Worm (Caenorhabditis elegans) whole organism, L1 larva: ENCODE results near the gene Y48B6A.5.

ENCODE experiments used
- C04F5.9 ChIP-seq: sonication (generic microtip); optimal IDR thresholded peaks from 2 replicates; lab custom pipeline; 2016; ENCODE audit warnings: missing genetic modification characterization, missing compliant biosample characterization
- C16A3.4 ChIP-seq: fragments of 150-350 bp; optimal IDR thresholded peaks from 2 replicates; lab custom pipeline; 2014; ENCODE audit warnings: missing biosample characterization, missing genetic modification characterization
- F16B12.6 ChIP-seq: fragments of 150-350 bp; optimal IDR thresholded peaks from 2 replicates; lab custom pipeline; 2014; ENCODE audit warnings: missing biosample characterization, missing genetic modification characterization
- alr-1 ChIP-seq: fragments of 200-800 bp; sonication (Bioruptor generic); optimal IDR thresholded peaks from 2 replicates; lab custom pipeline; 2018; ENCODE audit warnings: borderline replicate concordance, mild to moderate bottlenecking, missing genetic modification characterization, missing compliant biosample characterization
- aly-2 ChIP-seq: fragments of 150-350 bp; optimal IDR thresholded peaks from 2 replicates; lab custom pipeline; 2014; ENCODE audit warnings: missing biosample characterization, missing genetic modification characterization
- ama-1 ChIP-seq: fragments of 150-350 bp; optimal IDR thresholded peaks from 2 replicates; lab custom pipeline; 2014
- blmp-1 ChIP-seq: fragments of 150-350 bp; optimal IDR thresholded peaks from 2 replicates; lab custom pipeline; 2014; ENCODE audit warnings: missing biosample characterization, missing genetic modification characterization
- ceh-8 ChIP-seq: fragments of 200-800 bp; sonication (Bioruptor generic); optimal IDR thresholded peaks from 2 replicates; lab custom pipeline; 2018; ENCODE audit warnings: mild to moderate bottlenecking, missing genetic modification characterization, moderate library complexity, missing compliant biosample characterization
- ces-1 ChIP-seq: fragments of 150-350 bp; optimal IDR thresholded peaks from 2 replicates; lab custom pipeline; 2014; ENCODE audit warnings: missing biosample characterization, missing genetic modification reagents, missing genetic modification characterization
- dpl-1 ChIP-seq, 3 experiments: fragments of 150-350 bp in 2 of 3; sonication (generic microtip) in 1 of 3; optimal IDR thresholded peaks; 2 replicates each; lab custom pipeline; 2014 to 2017; ENCODE audit warnings: missing biosample characterization in 3 of 3, missing genetic modification characterization in 3 of 3, missing genetic modification reagents in 3 of 3
- dsc-1 ChIP-seq: sonication (generic microtip); optimal IDR thresholded peaks from 2 replicates; lab custom pipeline; 2016; ENCODE audit warnings: mild to moderate bottlenecking, missing genetic modification characterization, missing compliant biosample characterization
- efl-1 ChIP-seq, 4 experiments: fragments of 150-350 bp; optimal IDR thresholded peaks in 3 of 4; peaks in 1 of 4; 1 replicate in 1 of 4; 2 replicates in 3 of 4; lab custom pipeline; 2014; ENCODE audit warnings: missing biosample characterization in 2 of 4, missing genetic modification characterization in 2 of 4, missing genetic modification reagents in 2 of 4
- egl-27 ChIP-seq, 2 experiments: fragments of 150-350 bp in 1 of 2; sonication (generic microtip); optimal IDR thresholded peaks; 3 replicates each; lab custom pipeline; 2017 to 2018; ENCODE audit warnings: missing biosample characterization in 2 of 2, missing genetic modification characterization in 2 of 2, missing genetic modification reagents in 2 of 2
- elt-2 ChIP-seq: sonication (generic microtip); optimal IDR thresholded peaks from 2 replicates; lab custom pipeline; 2016; ENCODE audit warnings: missing genetic modification characterization, mild to moderate bottlenecking, inconsistent platforms, missing compliant biosample characterization, missing genetic modification reagents
- elt-3 ChIP-seq, 6 experiments: fragments of 150-350 bp in 1 of 6; sonication (generic microtip); optimal IDR thresholded peaks; 2 replicates each; lab custom pipeline; 2017 to 2018; ENCODE audit warnings: missing biosample characterization in 6 of 6, missing genetic modification characterization in 6 of 6, inconsistent platforms in 1 of 6
- ets-5 ChIP-seq: fragments of 200-800 bp; sonication (Bioruptor generic); IDR thresholded peaks from 2 replicates; pipeline ENCODE4 v1.3.6; 2022; ENCODE audit warnings: missing genetic modification characterization, missing compliant biosample characterization
- fkh-4 ChIP-seq: sonication (generic microtip); optimal IDR thresholded peaks from 2 replicates; lab custom pipeline; 2016; ENCODE audit warnings: missing compliant biosample characterization, missing genetic modification characterization, borderline replicate concordance
- fos-1 ChIP-seq: fragments of 150-350 bp; optimal IDR thresholded peaks from 2 replicates; lab custom pipeline; 2014; ENCODE audit warnings: missing biosample characterization, missing genetic modification characterization
- grh-1 ChIP-seq: fragments of 200-800 bp; sonication (Bioruptor generic); IDR thresholded peaks from 2 replicates; pipeline ENCODE4 v1.3.6; 2022; ENCODE audit warnings: missing genetic modification reagents, missing genetic modification characterization, missing compliant biosample characterization
- hlh-17 ChIP-seq: fragments of 200-800 bp; sonication (Bioruptor generic); optimal IDR thresholded peaks from 2 replicates; lab custom pipeline; 2018; ENCODE audit warnings: missing genetic modification characterization, mild to moderate bottlenecking, missing compliant biosample characterization, moderate library complexity, borderline replicate concordance
- hlh-4 ChIP-seq: sonication (generic microtip); optimal IDR thresholded peaks from 2 replicates; lab custom pipeline; 2016; ENCODE audit warnings: mild to moderate bottlenecking, missing genetic modification characterization, missing compliant biosample characterization
- isw-1 ChIP-seq: fragments of 200-800 bp; sonication (Bioruptor generic); IDR thresholded peaks from 2 replicates; pipeline ENCODE4 v1.3.6; 2022; ENCODE audit warnings: missing genetic modification characterization, missing compliant biosample characterization
- jun-1 ChIP-seq: fragments of 150-350 bp; optimal IDR thresholded peaks from 2 replicates; lab custom pipeline; 2014; ENCODE audit warnings: missing biosample characterization, missing genetic modification reagents, missing genetic modification characterization
- lin-13 ChIP-seq: fragments of 150-350 bp; optimal IDR thresholded peaks from 2 replicates; lab custom pipeline; 2014; ENCODE audit warnings: missing biosample characterization, missing genetic modification reagents, missing genetic modification characterization
- lin-14 ChIP-seq: fragments of 200-800 bp; sonication (Bioruptor generic); optimal IDR thresholded peaks from 2 replicates; lab custom pipeline; 2018; ENCODE audit warnings: mild to moderate bottlenecking, missing genetic modification characterization, moderate library complexity, missing compliant biosample characterization
- lin-15B ChIP-seq: fragments of 150-350 bp; sonication (generic microtip); optimal IDR thresholded peaks from 3 replicates; lab custom pipeline; 2014; ENCODE audit warnings: missing biosample characterization, missing genetic modification characterization
- lin-35 ChIP-seq, 2 experiments: fragments of 150-350 bp; optimal IDR thresholded peaks; 2 replicates each; lab custom pipeline; 2014; ENCODE audit warnings: missing biosample characterization in 2 of 2, missing genetic modification characterization in 2 of 2, missing genetic modification reagents in 2 of 2
- lin-39 ChIP-seq: fragments of 150-350 bp; optimal IDR thresholded peaks from 2 replicates; lab custom pipeline; 2014; ENCODE audit warnings: missing biosample characterization, missing genetic modification reagents, missing genetic modification characterization
- mab-9 ChIP-seq: fragments of 200-800 bp; sonication (Bioruptor generic); IDR thresholded peaks from 2 replicates; pipeline ENCODE4 v1.3.6; 2022; ENCODE audit warnings: missing genetic modification reagents, missing genetic modification characterization, missing compliant biosample characterization
- mef-2 ChIP-seq: fragments of 150-350 bp; optimal IDR thresholded peaks from 2 replicates; lab custom pipeline; 2014; ENCODE audit warnings: missing biosample characterization, missing genetic modification characterization
- nhr-11 ChIP-seq: fragments of 150-350 bp; optimal IDR thresholded peaks from 2 replicates; lab custom pipeline; 2014; ENCODE audit warnings: missing biosample characterization, missing genetic modification characterization
- nhr-12 ChIP-seq: sonication (generic microtip); optimal IDR thresholded peaks from 2 replicates; lab custom pipeline; 2017; ENCODE audit warnings: missing biosample characterization, missing genetic modification characterization
- nhr-19 ChIP-seq: fragments of 200-800 bp; sonication (Bioruptor generic); conservative IDR thresholded peaks from 2 replicates; pipeline ENCODE4 v1.3.6; 2022; ENCODE audit warnings: missing genetic modification characterization, missing compliant biosample characterization
- nhr-237 ChIP-seq: fragments of 150-350 bp; optimal IDR thresholded peaks from 2 replicates; lab custom pipeline; 2014; ENCODE audit warnings: missing biosample characterization, missing genetic modification characterization
- nhr-28 ChIP-seq: fragments of 150-350 bp; optimal IDR thresholded peaks from 2 replicates; lab custom pipeline; 2014; ENCODE audit warnings: missing biosample characterization, missing genetic modification characterization
- nhr-47 ChIP-seq: sonication (generic microtip); optimal IDR thresholded peaks from 2 replicates; lab custom pipeline; 2016; ENCODE audit warnings: mild to moderate bottlenecking, missing genetic modification characterization, moderate library complexity, missing compliant biosample characterization
- nhr-71 ChIP-seq: sonication (generic microtip); optimal IDR thresholded peaks from 2 replicates; lab custom pipeline; 2016; ENCODE audit warnings: mild to moderate bottlenecking, missing genetic modification characterization, moderate library complexity, missing compliant biosample characterization
- nhr-76 ChIP-seq: sonication (generic microtip); optimal IDR thresholded peaks from 2 replicates; lab custom pipeline; 2017; ENCODE audit warnings: missing biosample characterization, missing genetic modification characterization
- nhr-90 ChIP-seq: sonication (generic microtip); optimal IDR thresholded peaks from 2 replicates; lab custom pipeline; 2016; ENCODE audit warnings: mild to moderate bottlenecking, missing genetic modification characterization, missing compliant biosample characterization; ENCODE audit not compliant: poor library complexity
- pag-3 ChIP-seq: sonication (generic microtip); optimal IDR thresholded peaks from 2 replicates; lab custom pipeline; 2017; ENCODE audit warnings: missing genetic modification characterization, mild to moderate bottlenecking, missing compliant biosample characterization, antibody characterized with exemption, borderline replicate concordance; ENCODE audit not compliant: insufficient read depth
- pax-3 ChIP-seq: fragments of 200-800 bp; sonication (Bioruptor generic); optimal IDR thresholded peaks from 2 replicates; lab custom pipeline; 2018; ENCODE audit warnings: mild to moderate bottlenecking, missing genetic modification characterization, moderate library complexity, missing compliant biosample characterization
- rnt-1 ChIP-seq: sonication (generic microtip); optimal IDR thresholded peaks from 2 replicates; lab custom pipeline; 2016; ENCODE audit warnings: mild to moderate bottlenecking, missing genetic modification characterization, moderate library complexity, missing compliant biosample characterization
- skn-1 ChIP-seq: fragments of 150-350 bp; optimal IDR thresholded peaks from 2 replicates; lab custom pipeline; 2014; ENCODE audit warnings: missing biosample characterization, missing genetic modification characterization
- snpc-4 ChIP-seq: fragments of 150-350 bp; optimal IDR thresholded peaks from 2 replicates; lab custom pipeline; 2014; ENCODE audit warnings: missing biosample characterization, missing genetic modification characterization
- snu-23 ChIP-seq: sonication (generic microtip); optimal IDR thresholded peaks from 2 replicates; lab custom pipeline; 2016; ENCODE audit warnings: missing genetic modification characterization, missing compliant biosample characterization
- sox-4 ChIP-seq: sonication (generic microtip); optimal IDR thresholded peaks from 2 replicates; lab custom pipeline; 2016; ENCODE audit warnings: missing genetic modification characterization, missing compliant biosample characterization
- sup-37 ChIP-seq: fragments of 200-800 bp; sonication (Bioruptor generic); optimal IDR thresholded peaks from 2 replicates; lab custom pipeline; 2018; ENCODE audit warnings: mild to moderate bottlenecking, missing genetic modification characterization, missing compliant biosample characterization
- tbx-2 ChIP-seq: sonication (generic microtip); optimal IDR thresholded peaks from 2 replicates; lab custom pipeline; 2016; ENCODE audit warnings: missing genetic modification characterization, missing compliant biosample characterization
- unc-130 ChIP-seq: fragments of 150-350 bp; optimal IDR thresholded peaks from 2 replicates; lab custom pipeline; 2017; ENCODE audit warnings: missing biosample characterization, missing genetic modification characterization, inconsistent platforms
- unc-30 ChIP-seq: sonication (generic microtip); optimal IDR thresholded peaks from 2 replicates; lab custom pipeline; 2017; ENCODE audit warnings: missing biosample characterization, missing genetic modification characterization

The Y48B6A.5 gene

DNA sequence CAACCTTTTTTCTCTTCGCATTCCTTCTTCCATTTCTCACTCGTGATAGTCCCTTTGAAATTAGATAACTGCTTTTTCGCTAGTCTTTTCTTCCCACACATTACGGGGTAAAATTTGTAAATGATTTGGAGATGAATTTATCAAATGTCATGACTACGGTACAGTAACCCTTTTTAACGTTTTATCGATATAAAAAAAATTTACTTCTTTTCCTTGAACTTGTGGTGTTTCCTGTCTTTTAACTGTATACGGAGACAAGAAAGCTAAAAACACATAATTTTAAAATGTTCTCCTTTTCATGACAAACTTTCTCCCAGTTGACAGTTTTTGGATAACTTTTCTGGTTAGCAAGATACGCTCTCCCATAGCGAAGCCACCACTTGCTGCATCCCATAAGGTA lies 25.0 kb downstream of the Y48B6A.5 start, which contains the start of gene W03H9.1:
W03H9.1 (minus strand) TSS at position 101 of the 400 bp plus-strand sequence.
- TF ChIP-seq unc-30 (no peak), C04F5.9 (no peak)

DNA sequence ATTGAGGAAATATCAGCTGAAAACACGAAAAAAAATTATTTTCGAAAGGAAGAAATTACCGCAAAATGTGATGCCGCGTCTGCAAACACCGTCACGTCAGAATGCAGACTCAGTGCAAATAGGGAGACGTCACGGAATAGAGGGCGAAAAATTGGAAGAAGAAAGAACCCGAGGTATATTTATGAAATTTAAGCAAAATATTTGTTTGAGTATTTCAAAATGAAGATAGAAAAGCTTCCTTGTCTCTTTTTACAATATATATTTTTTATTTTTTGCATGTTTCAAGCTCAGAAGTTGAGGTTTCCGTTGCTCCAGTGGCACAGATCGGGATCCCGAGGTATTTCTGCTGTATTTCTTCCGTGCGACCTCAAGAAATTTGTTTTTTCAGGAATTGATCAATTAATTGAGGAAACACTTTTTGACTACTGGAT lies 31.1 kb downstream of the Y48B6A.5 start, which contains the start of gene W03H9.2:
W03H9.2 (minus strand) TSS at position 32 of the 431 bp plus-strand sequence.
- TF ChIP-seq egl-27 (tag; optimal IDR thresholded peaks at IDR 0.05; lab: Kevin White, UChicago), result no peak
- peak; percentile 73 to 86 for TF ChIP-seq efl-1 (optimal IDR thresholded peaks at IDR 0.05; lab: Kevin White, UChicago)
- TF ChIP-seq efl-1 (GFP tag; optimal IDR thresholded peaks at IDR 0.05 in 1 of 2; lab: Kevin White, UChicago), result peak; percentile 81 to 98
- no peak for TF ChIP-seq nhr-11 (tag; lab: Kevin White, UChicago)
- TF ChIP-seq dpl-1 (GFP tag; optimal IDR thresholded peaks at IDR 0.05; lab: Kevin White, UChicago), result peak; percentile 66 to 84 (median 83)
- no peak for TF ChIP-seq hlh-17 (GFP tag; lab: Kevin White, UChicago)
- TF ChIP-seq lin-13, result peak; percentile 51
- TF ChIP-seq jun-1 (tag; lab: Kevin White, UChicago), result no peak
- no peak for TF ChIP-seq nhr-237 (tag; lab: Kevin White, UChicago)
- peak; percentile 63 for TF ChIP-seq aly-2
- TF ChIP-seq nhr-47 (tag; lab: Kevin White, UChicago), result peak; percentile 84
- no peak for TF ChIP-seq pag-3
- peak; percentile 62 for TF ChIP-seq C16A3.4
- TF ChIP-seq ama-1, result no peak
- TF ChIP-seq pax-3 (tag; lab: Kevin White, UChicago), result peak; percentile 93
- TF ChIP-seq sup-37, result no peak
- TF ChIP-seq nhr-71 (tag; lab: Kevin White, UChicago), result peak; percentile 87
- TF ChIP-seq isw-1 (GFP tag; lab: Robert Waterston, UW), result peak; percentile 73
- no peak for TF ChIP-seq mef-2 (tag; lab: Kevin White, UChicago)
- peak; percentile 97 for TF ChIP-seq F16B12.6 (tag; lab: Kevin White, UChicago)
- peak in 2 of 6 experiments; percentile 12 to 20 for TF ChIP-seq elt-3 (tag; optimal IDR thresholded peaks at IDR 0.05; lab: Kevin White, UChicago)
- no peak for TF ChIP-seq fos-1 (tag; lab: Kevin White, UChicago)
- peak; percentile 16 for TF ChIP-seq lin-15B
- TF ChIP-seq alr-1, result no peak
- TF ChIP-seq dsc-1 (tag; lab: Kevin White, UChicago), result peak; percentile 81
- no peak for TF ChIP-seq ces-1 (GFP tag; lab: Kevin White, UChicago)
- peak; percentile 62 for TF ChIP-seq elt-2 (tag; lab: Kevin White, UChicago)
- TF ChIP-seq nhr-12 (tag; lab: Kevin White, UChicago), result no peak
- TF ChIP-seq nhr-28 (tag; lab: Kevin White, UChicago), result no peak
- peak; percentile 81 for TF ChIP-seq snu-23 (GFP tag; lab: Kevin White, UChicago)
- TF ChIP-seq blmp-1 (tag; lab: Kevin White, UChicago), result no peak
- no peak for TF ChIP-seq grh-1 (GFP tag; lab: Robert Waterston, UW)
- peak; percentile 76 for TF ChIP-seq tbx-2
- TF ChIP-seq nhr-76, result no peak
- peak; percentile 69 for TF ChIP-seq fkh-4 (tag; lab: Kevin White, UChicago)
- TF ChIP-seq snpc-4 (tag; lab: Kevin White, UChicago), result peak; percentile 54
- peak; percentile 90 for TF ChIP-seq rnt-1 (tag; lab: Kevin White, UChicago)
- TF ChIP-seq lin-35 (GFP tag; optimal IDR thresholded peaks at IDR 0.05; lab: Kevin White, UChicago), result peak; percentile 66 to 88
- TF ChIP-seq skn-1 (tag; lab: Kevin White, UChicago), result no peak
- TF ChIP-seq sox-4, result peak; percentile 65
- TF ChIP-seq nhr-19 (GFP tag; lab: Robert Waterston, UW), result peak; percentile 79
- TF ChIP-seq hlh-4, result peak; percentile 57
- TF ChIP-seq ceh-8 (GFP tag; lab: Kevin White, UChicago), result peak; percentile 85
- peak; percentile 73 for TF ChIP-seq unc-130 (tag; lab: Kevin White, UChicago)
- TF ChIP-seq mab-9 (GFP tag; lab: Robert Waterston, UW), result no peak
- no peak for TF ChIP-seq lin-14 (GFP tag; lab: Kevin White, UChicago)
- TF ChIP-seq nhr-90 (tag; lab: Kevin White, UChicago), result peak; percentile 84
- TF ChIP-seq lin-39 (tag; lab: Kevin White, UChicago), result no peak
- TF ChIP-seq ets-5 (GFP tag; lab: Robert Waterston, UW), result no peak
